Worm (Caenorhabditis elegans) whole organism, L1 larva: Measurements from ENCODE around the gene lro-1.

Experiments used
- C16A3.4 ChIP-seq: fragments of 150-350 bp; optimal IDR thresholded peaks from 2 replicates; lab custom pipeline; 2014; ENCODE audit warnings: missing biosample characterization, missing genetic modification characterization
- F16B12.6 ChIP-seq: fragments of 150-350 bp; optimal IDR thresholded peaks from 2 replicates; lab custom pipeline; 2014; ENCODE audit warnings: missing biosample characterization, missing genetic modification characterization
- Y116A8C.19 ChIP-seq: sonication (generic microtip); optimal IDR thresholded peaks from 2 replicates; lab custom pipeline; 2016; ENCODE audit warnings: missing compliant biosample characterization, missing genetic modification characterization, borderline replicate concordance
- aly-2 ChIP-seq: fragments of 150-350 bp; optimal IDR thresholded peaks from 2 replicates; lab custom pipeline; 2014; ENCODE audit warnings: missing biosample characterization, missing genetic modification characterization
- ama-1 ChIP-seq: fragments of 150-350 bp; optimal IDR thresholded peaks from 2 replicates; lab custom pipeline; 2014
- blmp-1 ChIP-seq: fragments of 150-350 bp; optimal IDR thresholded peaks from 2 replicates; lab custom pipeline; 2014; ENCODE audit warnings: missing biosample characterization, missing genetic modification characterization
- ceh-8 ChIP-seq: fragments of 200-800 bp; sonication (Bioruptor generic); optimal IDR thresholded peaks from 2 replicates; lab custom pipeline; 2018; ENCODE audit warnings: mild to moderate bottlenecking, missing genetic modification characterization, moderate library complexity, missing compliant biosample characterization
- ceh-82 ChIP-seq, 3 experiments: fragments of 150-350 bp in 1 of 3; sonication (generic microtip) in 2 of 3; optimal IDR thresholded peaks; 2 replicates each; lab custom pipeline; 2014 to 2017; ENCODE audit warnings: missing biosample characterization in 3 of 3, missing genetic modification characterization in 3 of 3
- ceh-90 ChIP-seq: sonication (generic microtip); optimal IDR thresholded peaks from 2 replicates; lab custom pipeline; 2016; ENCODE audit warnings: missing genetic modification characterization, missing compliant biosample characterization
- dpl-1 ChIP-seq, 3 experiments: fragments of 150-350 bp in 2 of 3; sonication (generic microtip) in 1 of 3; optimal IDR thresholded peaks; 2 replicates each; lab custom pipeline; 2014 to 2017; ENCODE audit warnings: missing biosample characterization in 3 of 3, missing genetic modification characterization in 3 of 3, missing genetic modification reagents in 3 of 3
- efl-1 ChIP-seq, 4 experiments: fragments of 150-350 bp; optimal IDR thresholded peaks in 3 of 4; peaks in 1 of 4; 1 replicate in 1 of 4; 2 replicates in 3 of 4; lab custom pipeline; 2014; ENCODE audit warnings: missing biosample characterization in 2 of 4, missing genetic modification characterization in 2 of 4, missing genetic modification reagents in 2 of 4
- elt-2 ChIP-seq: sonication (generic microtip); optimal IDR thresholded peaks from 2 replicates; lab custom pipeline; 2016; ENCODE audit warnings: missing genetic modification characterization, mild to moderate bottlenecking, inconsistent platforms, missing compliant biosample characterization, missing genetic modification reagents
- fos-1 ChIP-seq: fragments of 150-350 bp; optimal IDR thresholded peaks from 2 replicates; lab custom pipeline; 2014; ENCODE audit warnings: missing biosample characterization, missing genetic modification characterization
- irx-1 ChIP-seq: sonication (generic microtip); optimal IDR thresholded peaks from 2 replicates; lab custom pipeline; 2016; ENCODE audit warnings: missing genetic modification characterization, missing compliant biosample characterization
- jun-1 ChIP-seq: fragments of 150-350 bp; optimal IDR thresholded peaks from 2 replicates; lab custom pipeline; 2014; ENCODE audit warnings: missing biosample characterization, missing genetic modification reagents, missing genetic modification characterization
- lin-13 ChIP-seq: fragments of 150-350 bp; optimal IDR thresholded peaks from 2 replicates; lab custom pipeline; 2014; ENCODE audit warnings: missing biosample characterization, missing genetic modification reagents, missing genetic modification characterization
- lin-14 ChIP-seq: fragments of 200-800 bp; sonication (Bioruptor generic); optimal IDR thresholded peaks from 2 replicates; lab custom pipeline; 2018; ENCODE audit warnings: mild to moderate bottlenecking, missing genetic modification characterization, moderate library complexity, missing compliant biosample characterization
- lin-15B ChIP-seq: fragments of 150-350 bp; sonication (generic microtip); optimal IDR thresholded peaks from 3 replicates; lab custom pipeline; 2014; ENCODE audit warnings: missing biosample characterization, missing genetic modification characterization
- lin-35 ChIP-seq, 2 experiments: fragments of 150-350 bp; optimal IDR thresholded peaks; 2 replicates each; lab custom pipeline; 2014; ENCODE audit warnings: missing biosample characterization in 2 of 2, missing genetic modification characterization in 2 of 2, missing genetic modification reagents in 2 of 2
- lir-3 ChIP-seq: sonication (generic microtip); optimal IDR thresholded peaks from 2 replicates; lab custom pipeline; 2016; ENCODE audit warnings: mild to moderate bottlenecking, missing genetic modification characterization, moderate library complexity, missing compliant biosample characterization; ENCODE audit not compliant: poor library complexity
- lsy-2 ChIP-seq, 2 experiments: fragments of 150-350 bp; optimal IDR thresholded peaks; 2 replicates each; lab custom pipeline; 2014; ENCODE audit warnings: missing biosample characterization in 2 of 2, missing genetic modification characterization in 2 of 2
- mab-9 ChIP-seq: fragments of 200-800 bp; sonication (Bioruptor generic); IDR thresholded peaks from 2 replicates; pipeline ENCODE4 v1.3.6; 2022; ENCODE audit warnings: missing genetic modification reagents, missing genetic modification characterization, missing compliant biosample characterization
- mdl-1 ChIP-seq, 2 experiments: fragments of 150-350 bp; optimal IDR thresholded peaks; 2 replicates each; lab custom pipeline; 2014 to 2017; ENCODE audit warnings: missing biosample characterization in 2 of 2, missing genetic modification characterization in 2 of 2, inconsistent platforms in 1 of 2
- mef-2 ChIP-seq: fragments of 150-350 bp; optimal IDR thresholded peaks from 2 replicates; lab custom pipeline; 2014; ENCODE audit warnings: missing biosample characterization, missing genetic modification characterization
- nhr-11 ChIP-seq: fragments of 150-350 bp; optimal IDR thresholded peaks from 2 replicates; lab custom pipeline; 2014; ENCODE audit warnings: missing biosample characterization, missing genetic modification characterization
- nhr-19 ChIP-seq: fragments of 200-800 bp; sonication (Bioruptor generic); conservative IDR thresholded peaks from 2 replicates; pipeline ENCODE4 v1.3.6; 2022; ENCODE audit warnings: missing genetic modification characterization, missing compliant biosample characterization
- nhr-20 ChIP-seq: sonication (generic microtip); optimal IDR thresholded peaks from 2 replicates; lab custom pipeline; 2016; ENCODE audit warnings: mild to moderate bottlenecking, missing genetic modification characterization, missing compliant biosample characterization
- nhr-71 ChIP-seq: sonication (generic microtip); optimal IDR thresholded peaks from 2 replicates; lab custom pipeline; 2016; ENCODE audit warnings: mild to moderate bottlenecking, missing genetic modification characterization, moderate library complexity, missing compliant biosample characterization
- pag-3 ChIP-seq: sonication (generic microtip); optimal IDR thresholded peaks from 2 replicates; lab custom pipeline; 2017; ENCODE audit warnings: missing genetic modification characterization, mild to moderate bottlenecking, missing compliant biosample characterization, antibody characterized with exemption, borderline replicate concordance; ENCODE audit not compliant: insufficient read depth
- pax-3 ChIP-seq: fragments of 200-800 bp; sonication (Bioruptor generic); optimal IDR thresholded peaks from 2 replicates; lab custom pipeline; 2018; ENCODE audit warnings: mild to moderate bottlenecking, missing genetic modification characterization, moderate library complexity, missing compliant biosample characterization
- rnt-1 ChIP-seq: sonication (generic microtip); optimal IDR thresholded peaks from 2 replicates; lab custom pipeline; 2016; ENCODE audit warnings: mild to moderate bottlenecking, missing genetic modification characterization, moderate library complexity, missing compliant biosample characterization
- snpc-4 ChIP-seq: fragments of 150-350 bp; optimal IDR thresholded peaks from 2 replicates; lab custom pipeline; 2014; ENCODE audit warnings: missing biosample characterization, missing genetic modification characterization
- snu-23 ChIP-seq: sonication (generic microtip); optimal IDR thresholded peaks from 2 replicates; lab custom pipeline; 2016; ENCODE audit warnings: missing genetic modification characterization, missing compliant biosample characterization
- sup-37 ChIP-seq: fragments of 200-800 bp; sonication (Bioruptor generic); optimal IDR thresholded peaks from 2 replicates; lab custom pipeline; 2018; ENCODE audit warnings: mild to moderate bottlenecking, missing genetic modification characterization, missing compliant biosample characterization
- tbx-2 ChIP-seq: sonication (generic microtip); optimal IDR thresholded peaks from 2 replicates; lab custom pipeline; 2016; ENCODE audit warnings: missing genetic modification characterization, missing compliant biosample characterization
- unc-30 ChIP-seq: sonication (generic microtip); optimal IDR thresholded peaks from 2 replicates; lab custom pipeline; 2017; ENCODE audit warnings: missing biosample characterization, missing genetic modification characterization
- ztf-11 ChIP-seq, 2 experiments: sonication (generic microtip); optimal IDR thresholded peaks; 2 replicates each; lab custom pipeline; 2016 to 2017; ENCODE audit warnings: missing genetic modification characterization in 2 of 2, missing biosample characterization in 1 of 2, missing compliant biosample characterization in 1 of 2
- ztf-4 ChIP-seq: fragments of 150-350 bp; optimal IDR thresholded peaks from 2 replicates; lab custom pipeline; 2014; ENCODE audit warnings: missing biosample characterization, missing genetic modification characterization

Gene lro-1

ce11 chrX:6255561-6255960 is 16.3 kb upstream of the lro-1 start (continued):
- no peak for TF ChIP-seq ztf-11 (tag; optimal IDR thresholded peaks at IDR 0.05; lab: Kevin White, UChicago)
- peak; percentile 56 for TF ChIP-seq sup-37
- no peak for TF ChIP-seq ceh-8 (GFP tag; lab: Kevin White, UChicago)
- TF ChIP-seq aly-2 (tag; lab: Kevin White, UChicago): no peak
- no peak for TF ChIP-seq unc-30
- peak; percentile 89 for TF ChIP-seq nhr-11 (tag; lab: Kevin White, UChicago)
- TF ChIP-seq nhr-71: peak; percentile 98
- TF ChIP-seq snpc-4: no peak
- TF ChIP-seq lin-13 (GFP tag; lab: Kevin White, UChicago): peak; percentile 58
- peak; percentile 65 for TF ChIP-seq lir-3 (tag; lab: Kevin White, UChicago)
- TF ChIP-seq ceh-90 (tag; lab: Kevin White, UChicago): no peak
- TF ChIP-seq efl-1 (optimal IDR thresholded peaks at IDR 0.05; lab: Kevin White, UChicago): peak; percentile 34 to 42
- peak; percentile 10 to 84 for TF ChIP-seq efl-1 (GFP tag; optimal IDR thresholded peaks at IDR 0.05 in 1 of 2; lab: Kevin White, UChicago)
- peak; percentile 92 for TF ChIP-seq ztf-4 (tag; lab: Kevin White, UChicago)
- peak; percentile 54 for TF ChIP-seq pag-3 (tag; lab: Kevin White, UChicago)
- TF ChIP-seq tbx-2 (tag; lab: Kevin White, UChicago): peak; percentile 90
- TF ChIP-seq nhr-20 (tag; lab: Kevin White, UChicago): peak; percentile 97
- TF ChIP-seq C16A3.4 (tag; lab: Kevin White, UChicago): peak; percentile 65
- peak; percentile 96 for TF ChIP-seq lin-14 (GFP tag; lab: Kevin White, UChicago)
- TF ChIP-seq pax-3 (tag; lab: Kevin White, UChicago): peak; percentile 9
- peak in 2 of 3 experiments; percentile 3 to 26 for TF ChIP-seq ceh-82 (tag; optimal IDR thresholded peaks at IDR 0.05; lab: Kevin White, UChicago)
- no peak for TF ChIP-seq lin-15B (tag; lab: Kevin White, UChicago)
- TF ChIP-seq jun-1 (tag; lab: Kevin White, UChicago): peak; percentile 15
- TF ChIP-seq F16B12.6 (tag; lab: Kevin White, UChicago): no peak
- TF ChIP-seq irx-1 (tag; lab: Kevin White, UChicago): peak; percentile 61

ce11 chrX:6256430-6256829 is 15.5 kb upstream of the lro-1 start:
- peak in 1 of 2 experiments; percentile 32 for TF ChIP-seq lin-35 (GFP tag; optimal IDR thresholded peaks at IDR 0.05; lab: Kevin White, UChicago)
- no peak for TF ChIP-seq ztf-11 (tag; optimal IDR thresholded peaks at IDR 0.05; lab: Kevin White, UChicago)
- no peak for TF ChIP-seq jun-1 (tag; lab: Kevin White, UChicago)
- TF ChIP-seq ama-1 (lab: Kevin White, UChicago): no peak
- peak; percentile 11; the same call in 1 of the 2 replicates for TF ChIP-seq nhr-19 (GFP tag; lab: Robert Waterston, UW)
- TF ChIP-seq dpl-1 (GFP tag; optimal IDR thresholded peaks at IDR 0.05; lab: Kevin White, UChicago): no peak
- no peak for TF ChIP-seq mab-9 (GFP tag; lab: Robert Waterston, UW)
- peak in 1 of 2 experiments; percentile 60 for TF ChIP-seq mdl-1 (tag; optimal IDR thresholded peaks at IDR 0.05; lab: Kevin White, UChicago)
- TF ChIP-seq nhr-20 (tag; lab: Kevin White, UChicago): peak; percentile 73
- TF ChIP-seq nhr-71: peak; percentile 50
- no peak for TF ChIP-seq mef-2 (tag; lab: Kevin White, UChicago)
- no peak for TF ChIP-seq Y116A8C.19 (tag; lab: Kevin White, UChicago)
- TF ChIP-seq fos-1: peak; percentile 9
- peak; percentile 78 for TF ChIP-seq elt-2 (tag; lab: Kevin White, UChicago)
- TF ChIP-seq lin-14 (GFP tag; lab: Kevin White, UChicago): peak; percentile 42
- TF ChIP-seq rnt-1 (tag; lab: Kevin White, UChicago): peak; percentile 47
- no peak for TF ChIP-seq aly-2 (tag; lab: Kevin White, UChicago)
- TF ChIP-seq lsy-2 (tag; optimal IDR thresholded peaks at IDR 0.05; lab: Kevin White, UChicago): peak in 1 of 2 experiments; percentile 46
- peak; percentile 3 for TF ChIP-seq snu-23 (GFP tag; lab: Kevin White, UChicago)
- TF ChIP-seq ztf-4 (tag; lab: Kevin White, UChicago): peak; percentile 31

- TF ChIP-seq blmp-1 (tag; lab: Kevin White, UChicago) (no peak), lin-35 (GFP tag; optimal IDR thresholded peaks at IDR 0.05; lab: Kevin White, UChicago) (peak in 1 of 2 experiments; percentile 7)
Observed at ce11 chrX:6256969-6257368, 14.9 kb upstream of the lro-1 start.
